Worm (Caenorhabditis elegans) whole organism, late embryonic: ENCODE results near the gene Y49F6B.8.

Experiments
- C08G9.2 ChIP-seq: sonication (generic microtip); optimal IDR thresholded peaks from 2 replicates; lab custom pipeline; 2016; ENCODE audit warnings: mild to moderate bottlenecking, missing genetic modification characterization, moderate library complexity, missing compliant biosample characterization
- C38D4.7 ChIP-seq: fragments of 200-800 bp; sonication (Bioruptor generic); optimal IDR thresholded peaks from 2 replicates; lab custom pipeline; 2018; ENCODE audit warnings: mild to moderate bottlenecking, missing genetic modification characterization, moderate library complexity, missing compliant biosample characterization
- ceh-14 ChIP-seq: sonication (generic microtip); optimal IDR thresholded peaks from 2 replicates; lab custom pipeline; 2016; ENCODE audit warnings: missing genotype, missing genetic modification characterization, missing compliant biosample characterization
- ceh-19 ChIP-seq: fragments of 200-800 bp; sonication (Bioruptor generic); optimal IDR thresholded peaks from 2 replicates; lab custom pipeline; 2018; ENCODE audit warnings: mild to moderate bottlenecking, missing genetic modification characterization, missing compliant biosample characterization
- ceh-2 ChIP-seq: sonication (generic microtip); optimal IDR thresholded peaks from 2 replicates; lab custom pipeline; 2016; ENCODE audit warnings: missing genotype, missing genetic modification characterization, missing compliant biosample characterization
- ceh-30 ChIP-seq: fragments of 150-350 bp; optimal IDR thresholded peaks from 2 replicates; lab custom pipeline; 2014; ENCODE audit warnings: missing biosample characterization, missing genetic modification characterization
- ceh-45 ChIP-seq: fragments of 200-800 bp; sonication (Bioruptor generic); IDR thresholded peaks from 2 replicates; pipeline ENCODE4 v1.3.6; 2022; ENCODE audit warnings: missing genetic modification reagents, missing genetic modification characterization, missing compliant biosample characterization
- che-1 ChIP-seq: sonication (generic microtip); optimal IDR thresholded peaks from 2 replicates; lab custom pipeline; 2016; ENCODE audit warnings: mild to moderate bottlenecking, missing genetic modification characterization, missing compliant biosample characterization
- elt-2 ChIP-seq: sonication (generic microtip); optimal IDR thresholded peaks from 2 replicates; lab custom pipeline; 2016; ENCODE audit warnings: missing genetic modification reagents, missing genetic modification characterization, missing compliant biosample characterization
- fkh-6 ChIP-seq: sonication (generic microtip); optimal IDR thresholded peaks from 2 replicates; lab custom pipeline; 2016; ENCODE audit warnings: missing genetic modification characterization, missing compliant biosample characterization
- hlh-13 ChIP-seq: fragments of 200-800 bp; sonication (Bioruptor generic); optimal IDR thresholded peaks from 2 replicates; lab custom pipeline; 2018; ENCODE audit warnings: mild to moderate bottlenecking, missing genetic modification characterization, missing compliant biosample characterization
- hlh-15 ChIP-seq: sonication (generic microtip); optimal IDR thresholded peaks from 2 replicates; lab custom pipeline; 2016; ENCODE audit warnings: missing genetic modification characterization, missing compliant biosample characterization
- hlh-8 ChIP-seq: sonication (generic microtip); optimal IDR thresholded peaks from 2 replicates; lab custom pipeline; 2016; ENCODE audit warnings: missing genotype, missing genetic modification characterization, missing compliant biosample characterization
- lim-6 ChIP-seq: sonication (generic microtip); optimal IDR thresholded peaks from 2 replicates; lab custom pipeline; 2016; ENCODE audit warnings: missing genetic modification characterization, missing compliant biosample characterization
- mec-3 ChIP-seq: sonication (generic microtip); optimal IDR thresholded peaks from 2 replicates; lab custom pipeline; 2016; ENCODE audit warnings: borderline replicate concordance, missing genetic modification characterization, missing compliant biosample characterization
- nfya-1 ChIP-seq: sonication (generic microtip); optimal IDR thresholded peaks from 2 replicates; lab custom pipeline; 2017; ENCODE audit warnings: missing genetic modification characterization, mild to moderate bottlenecking, missing compliant biosample characterization, antibody characterized with exemption, moderate library complexity
- nhr-11 ChIP-seq: fragments of 150-350 bp; optimal IDR thresholded peaks from 2 replicates; lab custom pipeline; 2014; ENCODE audit warnings: missing biosample characterization, missing genetic modification characterization
- nhr-232 ChIP-seq: sonication (generic microtip); optimal IDR thresholded peaks from 2 replicates; lab custom pipeline; 2016; ENCODE audit warnings: missing genetic modification characterization, missing compliant biosample characterization
- npax-4 ChIP-seq: sonication (generic microtip); optimal IDR thresholded peaks from 2 replicates; lab custom pipeline; 2016; ENCODE audit warnings: missing genetic modification characterization, missing compliant biosample characterization
- odd-2 ChIP-seq: sonication (generic microtip); optimal IDR thresholded peaks from 2 replicates; lab custom pipeline; 2017; ENCODE audit warnings: antibody characterized with exemption, mild to moderate bottlenecking, missing genetic modification characterization, missing compliant biosample characterization
- pat-9 ChIP-seq: fragments of 200-800 bp; sonication (Bioruptor generic); optimal IDR thresholded peaks from 2 replicates; lab custom pipeline; 2018; ENCODE audit warnings: mild to moderate bottlenecking, missing genetic modification characterization, moderate library complexity, missing compliant biosample characterization
- pha-4 ChIP-seq: fragments of 150-350 bp; optimal IDR thresholded peaks from 2 replicates; lab custom pipeline; 2018; ENCODE audit warnings: missing biosample characterization, missing genetic modification reagents, missing genetic modification characterization
- pqm-1 ChIP-seq: sonication (generic microtip); optimal IDR thresholded peaks from 2 replicates; lab custom pipeline; 2016; ENCODE audit warnings: missing genetic modification characterization, missing compliant biosample characterization
- sdc-2 ChIP-seq: sonication (generic microtip); optimal IDR thresholded peaks from 2 replicates; lab custom pipeline; 2016; ENCODE audit warnings: missing genotype, missing genetic modification characterization, missing compliant biosample characterization
- syd-9 ChIP-seq: sonication (generic microtip); optimal IDR thresholded peaks from 2 replicates; lab custom pipeline; 2016; ENCODE audit warnings: mild to moderate bottlenecking, missing genetic modification characterization, moderate library complexity, missing compliant biosample characterization
- tbx-2 ChIP-seq: sonication (generic microtip); optimal IDR thresholded peaks from 2 replicates; lab custom pipeline; 2016; ENCODE audit warnings: missing genetic modification characterization, missing compliant biosample characterization
- unc-3 ChIP-seq, 2 experiments: fragments of 200-800 bp in 1 of 2; sonication (Bioruptor generic) in 1 of 2; sonication (generic microtip) in 1 of 2; conservative IDR thresholded peaks in 1 of 2; optimal IDR thresholded peaks in 1 of 2; 2 replicates each; pipeline versions ENCODE4 v1.3.6 to Lab custom; 2016 to 2022; ENCODE audit warnings: missing compliant biosample characterization in 2 of 2, missing genetic modification characterization in 2 of 2, missing genetic modification reagents in 1 of 2
- zip-5 ChIP-seq: sonication (generic microtip); optimal IDR thresholded peaks from 2 replicates; lab custom pipeline; 2016; ENCODE audit warnings: missing genetic modification characterization, missing compliant biosample characterization
- ztf-16 ChIP-seq: sonication (generic microtip); optimal IDR thresholded peaks from 2 replicates; lab custom pipeline; 2017; ENCODE audit warnings: missing genetic modification characterization, missing compliant biosample characterization

Gene Y49F6B.8

DNA sequence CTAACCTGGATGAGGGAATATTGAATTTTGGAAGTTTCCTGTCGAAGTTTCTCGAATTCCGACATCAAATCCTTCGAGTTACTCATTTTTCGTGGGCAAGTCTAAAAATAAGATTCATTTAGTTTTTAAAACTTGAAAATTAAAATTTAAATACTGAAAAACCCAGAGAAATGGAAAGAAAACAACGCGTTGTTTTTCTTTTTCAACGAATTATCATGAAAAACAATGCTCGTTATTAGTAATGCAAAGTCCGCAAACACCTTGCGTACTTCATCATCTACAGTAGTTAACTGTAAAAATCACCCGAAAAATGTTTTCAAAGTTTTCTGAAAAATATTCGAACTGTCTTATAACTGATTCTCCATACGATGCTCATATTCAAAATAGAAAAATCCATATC is 37.2 kb downstream of the Y49F6B.8 start, which contains the start of gene C16C8.4:
C16C8.4 (minus strand) TSS at position 101 of the 400 bp plus-strand sequence.
- TF ChIP-seq nhr-232 (tag; lab: Kevin White, UChicago) (no peak), ceh-45 (GFP tag; lab: Robert Waterston, UW) (no peak), sdc-2 (tag; lab: Kevin White, UChicago) (no peak), zip-5 (tag; lab: Kevin White, UChicago) (no peak), ztf-16 (tag; lab: Kevin White, UChicago) (no peak), elt-2 (tag; lab: Kevin White, UChicago) (no peak), C38D4.7 (GFP tag; lab: Kevin White, UChicago) (no peak), unc-3 (GFP tag; conservative IDR thresholded peaks at IDR 0.05; lab: Robert Waterston, UW) (no peak), unc-3 (tag; optimal IDR thresholded peaks at IDR 0.05; lab: Kevin White, UChicago) (no peak), nhr-11 (tag; lab: Kevin White, UChicago) (no peak), mec-3 (tag; lab: Kevin White, UChicago) (no peak), nfya-1 (tag; lab: Kevin White, UChicago) (no peak), pat-9 (no peak)

- no peak for TF ChIP-seq elt-2 (tag; lab: Kevin White, UChicago)
- TF ChIP-seq, all 69 proteins: peak for 0
These were observed 38.3 kb downstream of the Y49F6B.8 start, which contains the start of gene C16C8.22 for ce11 chrII:3443154-3443553. Gene C16C8.22 (minus strand): TSS chrII:3443254.

ce11 chrII:3441377-3441776 is 40.1 kb downstream of the Y49F6B.8 start, which contains the start of gene C16C8.27:
Gene C16C8.27 (plus strand): TSS chrII:3441677.
- TF ChIP-seq odd-2 (tag; lab: Kevin White, UChicago) = no peak
- TF ChIP-seq che-1 (tag; lab: Kevin White, UChicago) = no peak
- no peak for TF ChIP-seq lim-6 (tag; lab: Kevin White, UChicago)
- no peak for TF ChIP-seq syd-9 (tag; lab: Kevin White, UChicago)
- TF ChIP-seq nfya-1 (tag; lab: Kevin White, UChicago) = no peak
- TF ChIP-seq hlh-15 = no peak
- no peak for TF ChIP-seq fkh-6 (tag; lab: Kevin White, UChicago)
- no peak for TF ChIP-seq hlh-13 (GFP tag; lab: Kevin White, UChicago)

ce11 chrII:3440641-3440926 is 40.9 kb downstream of the Y49F6B.8 start, which contains the start of gene C16C8.17:
Gene C16C8.17 (plus strand): TSS chrII:3440827.
- TF ChIP-seq pqm-1 (tag; lab: Kevin White, UChicago) = no peak
- TF ChIP-seq npax-4 (tag; lab: Kevin White, UChicago) = no peak
- no peak for TF ChIP-seq ceh-14 (tag; lab: Kevin White, UChicago)
- TF ChIP-seq C08G9.2 (tag; lab: Kevin White, UChicago) = no peak
- TF ChIP-seq nfya-1 (tag; lab: Kevin White, UChicago) = no peak
- TF ChIP-seq ceh-2 = no peak
- no peak for TF ChIP-seq tbx-2 (tag; lab: Kevin White, UChicago)
- TF ChIP-seq hlh-8 (tag; lab: Kevin White, UChicago) = no peak
- TF ChIP-seq pha-4 (tag; lab: Kevin White, UChicago) = no peak
- TF ChIP-seq ceh-19 (GFP tag; lab: Kevin White, UChicago) = no peak

DNA sequence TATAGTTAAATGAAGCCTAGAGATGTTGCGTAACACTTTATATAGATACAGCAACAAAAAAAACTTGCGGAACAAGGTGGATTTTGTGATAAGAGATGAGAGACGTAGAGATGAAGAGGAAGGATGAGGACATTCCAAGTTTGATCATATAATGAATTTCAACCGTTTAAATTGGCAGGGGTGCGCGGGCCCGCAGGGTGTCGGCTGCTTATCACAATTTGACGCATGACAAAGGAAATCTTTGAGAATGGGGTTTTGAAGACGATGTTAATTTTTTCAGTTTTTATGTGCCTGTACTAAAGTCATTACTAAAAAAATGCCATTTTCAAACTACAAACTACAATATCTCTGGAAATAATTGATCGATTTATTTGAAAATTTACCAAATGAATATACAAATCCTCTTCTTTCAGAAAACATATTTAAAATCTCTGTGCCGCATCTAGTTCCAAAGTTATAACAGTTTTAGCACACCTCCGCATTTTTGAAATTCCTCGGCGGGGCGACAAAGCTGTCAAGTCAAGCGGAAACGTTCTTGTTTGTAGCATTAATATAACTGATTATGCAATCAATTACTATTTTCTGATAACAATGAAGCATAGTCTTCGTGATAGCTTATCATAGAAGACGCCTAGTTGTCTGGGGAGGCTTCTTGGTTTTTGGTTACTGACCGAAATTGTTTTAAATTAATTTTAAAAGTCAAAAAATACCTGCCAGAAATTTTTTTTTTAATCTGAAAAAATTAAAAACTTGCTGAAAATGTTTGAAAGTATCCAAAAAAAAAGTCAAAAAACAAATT is 41.4 kb downstream of the Y49F6B.8 start:
- no peak for TF ChIP-seq odd-2 (tag; lab: Kevin White, UChicago)
- TF ChIP-seq ceh-30 (tag; lab: Kevin White, UChicago) = no peak
- TF ChIP-seq elt-2 (tag; lab: Kevin White, UChicago) = peak; percentile 39
- no peak for TF ChIP-seq ztf-16 (tag; lab: Kevin White, UChicago)
